Fruit fly (Drosophila melanogaster): ENCODE data around the gene CG31909.

CG31909 gene

DNA sequence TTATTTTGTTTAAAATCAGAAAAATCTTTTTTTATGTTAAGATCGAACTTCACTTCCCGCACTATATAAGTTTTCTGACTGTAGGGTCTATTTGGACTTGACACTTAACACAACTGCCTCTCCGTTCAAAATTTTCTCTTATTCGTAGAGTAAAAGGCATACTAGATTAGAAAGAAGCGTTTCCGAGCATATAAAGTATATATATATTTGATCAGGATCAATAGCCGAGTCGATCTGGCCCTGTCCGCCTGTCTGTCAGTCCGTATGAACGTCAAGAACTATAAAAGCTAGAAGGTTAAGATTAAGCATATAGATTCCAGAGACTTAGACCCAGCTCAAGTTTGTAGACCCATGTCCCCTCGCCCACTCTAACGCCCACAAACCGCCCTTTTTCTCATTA lies 24.6 kb upstream of the CG31909 start, which contains the start of gene CG43800:
TSS of gene CG43800 (minus strand) at position 101 of the 400 bp plus-strand sequence.
- TF ChIP-seq CrebB (tag; optimal IDR thresholded peaks at IDR 0.05) (no peak), Med (GFP tag) (peak; percentile 15)

DNA sequence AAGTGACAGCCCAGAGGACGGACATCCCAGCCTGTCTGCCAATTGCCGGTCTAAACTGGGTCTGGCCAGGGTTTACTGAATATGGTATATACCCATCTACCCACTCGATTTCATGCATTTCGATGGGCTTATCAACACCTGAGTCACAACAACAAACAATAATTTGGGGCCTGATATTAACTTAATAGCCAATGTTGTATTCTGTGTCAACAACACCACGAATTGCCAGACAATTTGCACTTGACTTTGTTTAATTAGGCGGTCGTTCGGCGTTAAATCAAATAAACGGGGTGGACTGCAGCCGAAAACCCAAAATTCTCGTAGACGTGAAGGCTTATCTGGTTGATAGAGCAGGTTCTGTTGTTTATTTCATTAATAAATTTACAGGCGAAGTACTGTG lies 18.0 kb upstream of the CG31909 start:
- no peak for TF ChIP-seq pzg (GFP tag; optimal IDR thresholded peaks at IDR 0.05)
- TF ChIP-seq E2f1 (GFP tag; IDR thresholded peaks at IDR 0.05): no peak
- TF ChIP-seq CG18011 (GFP tag; optimal IDR thresholded peaks at IDR 0.05): no peak
- TF ChIP-seq CG15696 (tag; optimal IDR thresholded peaks at IDR 0.05): no peak
- TF ChIP-seq NK7.1 (GFP tag; optimal IDR thresholded peaks at IDR 0.05): peak; percentile 37
- TF ChIP-seq CG32532 (GFP tag; IDR thresholded peaks at IDR 0.05): no peak
- peak; percentile 27 for TF ChIP-seq PHDP (tag; optimal IDR thresholded peaks at IDR 0.05)
- no peak for TF ChIP-seq twi (tag; optimal IDR thresholded peaks at IDR 0.05)
- no peak for TF ChIP-seq Blimp-1 (GFP tag; optimal IDR thresholded peaks at IDR 0.05)
- no peak for TF ChIP-seq trem (tag; optimal IDR thresholded peaks at IDR 0.05)
- no peak for TF ChIP-seq HmgZ (tag; optimal IDR thresholded peaks at IDR 0.05)
- no peak for TF ChIP-seq Kr (GFP tag; optimal IDR thresholded peaks at IDR 0.05)
- no peak for TF ChIP-seq sna (GFP tag; IDR thresholded peaks at IDR 0.05; ENCODE audit: partially characterized antibody)
- TF ChIP-seq jigr1 (GFP tag; IDR thresholded peaks at IDR 0.05): no peak
- TF ChIP-seq CG17568 (GFP tag; optimal IDR thresholded peaks at IDR 0.05): no peak
- peak; percentile 67 for TF ChIP-seq caup (GFP tag; optimal IDR thresholded peaks at IDR 0.05; ENCODE audit: severe bottlenecking)
- no peak for TF ChIP-seq scrt (GFP tag; optimal IDR thresholded peaks at IDR 0.05)
- TF ChIP-seq tin (GFP tag; optimal IDR thresholded peaks at IDR 0.05): no peak
- TF ChIP-seq CG16863 (GFP tag; optimal IDR thresholded peaks at IDR 0.05): no peak
- TF ChIP-seq CG1792 (GFP tag; optimal IDR thresholded peaks at IDR 0.05): peak; percentile 50
- no peak for TF ChIP-seq hb (GFP tag; IDR thresholded peaks at IDR 0.05; ENCODE audit: partially characterized antibody)
- TF ChIP-seq Sox102F (GFP tag; optimal IDR thresholded peaks at IDR 0.05): no peak
- TF ChIP-seq CrebB (tag; optimal IDR thresholded peaks at IDR 0.05): peak; percentile 13
- no peak for TF ChIP-seq fd64A (GFP tag; optimal IDR thresholded peaks at IDR 0.05)
- no peak for TF ChIP-seq CG31441 (GFP tag; IDR thresholded peaks at IDR 0.05)
- TF ChIP-seq sob (GFP tag; IDR thresholded peaks at IDR 0.05): peak; percentile 31; the same call in 1 of the 2 replicates
- TF ChIP-seq CG17612 (GFP tag; IDR thresholded peaks at IDR 0.05): no peak
- TF ChIP-seq HmgD (GFP tag; optimal IDR thresholded peaks at IDR 0.05): no peak
- no peak for TF ChIP-seq CG4730 (GFP tag; IDR thresholded peaks at IDR 0.05)
- no peak for TF ChIP-seq danr (GFP tag; IDR thresholded peaks at IDR 0.05)
- TF ChIP-seq bsh (GFP tag; optimal IDR thresholded peaks at IDR 0.05): no peak
- no peak for TF ChIP-seq da (GFP tag; optimal IDR thresholded peaks at IDR 0.05)
- TF ChIP-seq tna (GFP tag; IDR thresholded peaks at IDR 0.05; ENCODE audit: partially characterized antibody): no peak
- peak in 1 of 2 experiments; percentile 24 for TF ChIP-seq chif (GFP tag; optimal IDR thresholded peaks at IDR 0.05)
- TF ChIP-seq ranshi (GFP tag; IDR thresholded peaks at IDR 0.05): no peak
- TF ChIP-seq CG9817 (tag; optimal IDR thresholded peaks at IDR 0.05): no peak
- TF ChIP-seq Ets97D (GFP tag; optimal IDR thresholded peaks at IDR 0.05): no peak
- peak; percentile 33 for TF ChIP-seq maf-S (GFP tag; optimal IDR thresholded peaks at IDR 0.05)
- TF ChIP-seq CG13287 (GFP tag; IDR thresholded peaks at IDR 0.05; ENCODE audit: partially characterized antibody): no peak
- TF ChIP-seq az2 (GFP tag; optimal IDR thresholded peaks at IDR 0.05): no peak
- TF ChIP-seq dimm (GFP tag; IDR thresholded peaks at IDR 0.05): no peak
- TF ChIP-seq HHEX (GFP tag; optimal IDR thresholded peaks at IDR 0.05): no peak
- no peak for TF ChIP-seq Max (GFP tag; optimal IDR thresholded peaks at IDR 0.05)
- TF ChIP-seq Spps (tag; optimal IDR thresholded peaks at IDR 0.05): no peak
- no peak for TF ChIP-seq klu (GFP tag; IDR thresholded peaks at IDR 0.05)
- peak; percentile 36; the same call in 1 of the 2 replicates for TF ChIP-seq CG14441 (GFP tag; IDR thresholded peaks at IDR 0.05)
- TF ChIP-seq CG30403 (GFP tag; optimal IDR thresholded peaks at IDR 0.05): no peak
- no peak for TF ChIP-seq CG17802 (tag; optimal IDR thresholded peaks at IDR 0.05)
